Fruit fly (Drosophila melanogaster): ENCODE results near the gene Vdup1.
A peak's percentile ranks its signal among the peaks of the same experiment; 100 is the strongest.

Gene Vdup1

DNA sequence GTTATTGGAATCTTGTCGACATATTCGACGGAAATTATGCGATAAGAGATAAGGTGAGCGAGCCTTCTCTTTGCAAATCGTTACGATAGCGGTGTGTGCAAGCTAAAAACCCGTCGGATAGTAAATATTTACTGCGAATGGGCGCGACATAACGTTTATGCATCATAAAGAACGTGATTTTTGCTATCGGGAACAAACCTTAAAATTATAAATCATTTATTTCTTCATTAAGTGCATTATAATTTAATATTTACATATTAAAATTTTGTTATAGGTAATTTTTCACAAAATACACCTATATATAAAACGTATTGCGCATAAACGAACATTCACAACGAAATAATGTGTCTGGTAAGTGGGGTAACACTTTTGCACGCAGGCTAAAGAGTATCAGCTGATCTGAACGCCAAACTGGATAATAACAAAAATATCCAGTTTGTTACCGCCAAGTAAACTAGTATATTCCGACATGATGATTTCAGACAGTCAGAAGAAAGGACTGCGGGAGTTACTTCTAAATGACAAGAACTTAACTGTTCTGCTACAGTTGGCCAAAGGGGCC is 27.0 kb upstream of the Vdup1 start, which contains the start of the genes Gk1 and CG13876:
TSS of gene Gk1 (minus strand) at position 122 of the 562 bp plus-strand sequence.
TSS of gene CG13876 (plus strand) at position 412 of the 562 bp plus-strand sequence.
- TF ChIP-seq svp (GFP tag) (peak; percentile 96), CG32006 (GFP tag; optimal IDR thresholded peaks at IDR 0.05) (peak; percentile 96), lz (GFP tag; optimal IDR thresholded peaks at IDR 0.05) (peak; percentile 84), topi (GFP tag; optimal IDR thresholded peaks at IDR 0.05) (peak; percentile 91), CG11902 (GFP tag; optimal IDR thresholded peaks at IDR 0.05) (peak; percentile 73), CG3032 (tag; optimal IDR thresholded peaks at IDR 0.05) (peak; percentile 98), esn (GFP tag; optimal IDR thresholded peaks at IDR 0.05) (peak; percentile 93), Sox14 (GFP tag; optimal IDR thresholded peaks at IDR 0.05) (peak; percentile 90), CG8119 (GFP tag; IDR thresholded peaks at IDR 0.05) (peak; percentile 97), fkh (GFP tag; optimal IDR thresholded peaks at IDR 0.05) (peak; percentile 99), CG16779 (tag; optimal IDR thresholded peaks at IDR 0.05) (peak; percentile 95), Met (GFP tag; optimal IDR thresholded peaks at IDR 0.05) (no peak), ss (GFP tag; optimal IDR thresholded peaks at IDR 0.05) (peak; percentile 95 to 97), Eip75B (GFP tag; optimal IDR thresholded peaks at IDR 0.05) (no peak), achi (GFP tag; optimal IDR thresholded peaks at IDR 0.05) (peak; percentile 95), CG8319 (GFP tag; optimal IDR thresholded peaks at IDR 0.05) (no peak), CG9139 (GFP tag; optimal IDR thresholded peaks at IDR 0.05) (peak; percentile 96), Lpt (GFP tag; optimal IDR thresholded peaks at IDR 0.05) (peak; percentile 94), CG15336 (GFP tag; IDR thresholded peaks at IDR 0.05) (peak; percentile 98), dsx (GFP tag; optimal IDR thresholded peaks at IDR 0.05; ENCODE audit: poor library complexity, severe bottlenecking) (peak; percentile 97), CG11762 (GFP tag; optimal IDR thresholded peaks at IDR 0.05; ENCODE audit: insufficient read depth) (peak; percentile 91), OdsH (GFP tag; optimal IDR thresholded peaks at IDR 0.05) (no peak), dac (GFP tag; optimal IDR thresholded peaks at IDR 0.05) (peak; percentile 90), Blimp-1 (GFP tag; optimal IDR thresholded peaks at IDR 0.05) (peak; percentile 84), CG3919 (GFP tag; optimal IDR thresholded peaks at IDR 0.05) (peak; percentile 94), net (GFP tag; optimal IDR thresholded peaks at IDR 0.05) (peak; percentile 94), vri (GFP tag; optimal IDR thresholded peaks at IDR 0.05) (peak; percentile 92), CG4318 (GFP tag; optimal IDR thresholded peaks at IDR 0.05) (no peak), CG31627 (GFP tag; optimal IDR thresholded peaks at IDR 0.05) (peak; percentile 75), salr (GFP tag; optimal IDR thresholded peaks at IDR 0.05) (peak in 1 of 2 experiments; percentile 89), CG6792 (GFP tag; optimal IDR thresholded peaks at IDR 0.05) (peak; percentile 92), CG6276 (GFP tag; optimal IDR thresholded peaks at IDR 0.05) (peak; percentile 95), Ets96B (tag; optimal IDR thresholded peaks at IDR 0.05) (peak; percentile 98), spab (GFP tag; optimal IDR thresholded peaks at IDR 0.05) (peak; percentile 90), CG10631 (GFP tag; optimal IDR thresholded peaks at IDR 0.05) (peak; percentile 96), pdm3 (GFP tag; optimal IDR thresholded peaks at IDR 0.05) (no peak), CG6854 (GFP tag; optimal IDR thresholded peaks at IDR 0.05) (peak; percentile 90), CG6163 (GFP tag; IDR thresholded peaks at IDR 0.05) (peak; percentile 97), CG34406 (GFP tag; optimal IDR thresholded peaks at IDR 0.05) (peak; percentile 97), eg (GFP tag; IDR thresholded peaks at IDR 0.05) (peak; percentile 98), Smox (GFP tag; optimal IDR thresholded peaks at IDR 0.05) (no peak), fd59A (GFP tag; optimal IDR thresholded peaks at IDR 0.05) (peak; percentile 85), Hr38 (GFP tag; optimal IDR thresholded peaks at IDR 0.05) (no peak), Hr39 (GFP tag; optimal IDR thresholded peaks at IDR 0.05) (no peak), Hr4 (GFP tag; optimal IDR thresholded peaks at IDR 0.05) (no peak), CG8632 (GFP tag; optimal IDR thresholded peaks at IDR 0.05) (peak; percentile 96), Sox15 (GFP tag; optimal IDR thresholded peaks at IDR 0.05) (peak; percentile 83), CG10669 (GFP tag; optimal IDR thresholded peaks at IDR 0.05) (peak; percentile 94), CG1621 (tag; optimal IDR thresholded peaks at IDR 0.05) (peak; percentile 92), Eip93F (GFP tag; optimal IDR thresholded peaks at IDR 0.05) (peak; percentile 91), Ets21C (GFP tag; optimal IDR thresholded peaks at IDR 0.05) (no peak)
